Fruit fly (Drosophila melanogaster) S2 (cell line): ENCODE measurements around the gene Pino.

Experiments
- CG8478 ChIP-seq: fragments of >200 bp; optimal IDR thresholded peaks from 2 replicates; lab custom pipeline; 2018
- CTCF ChIP-seq, 2 experiments: fragments of >200 bp; optimal IDR thresholded peaks; 2 replicates each; lab custom pipeline; 2018

Gene Pino

dm6 chr2L:1065038-1065437 lies 63.7 kb downstream of the Pino start:
- TF ChIP-seq CTCF (optimal IDR thresholded peaks at IDR 0.05; lab: Kevin White, UChicago): no peak
- no peak for TF ChIP-seq CG8478 (lab: Kevin White, UChicago)
